Worm (Caenorhabditis elegans) whole organism, L4 larva: ENCODE data around the gene skih-2.
"Not testable (repeated sequence)": the region's sequence is repeated elsewhere in the genome, so short reads cannot be mapped to it uniquely, and the experiment has no call there.

Experiments used
- D1046.2 ChIP-seq: fragments of 200-800 bp; sonication (Bioruptor generic); IDR thresholded peaks from 2 replicates; pipeline ENCODE4 v1.3.6; 2022; ENCODE audit warnings: missing genetic modification characterization, missing compliant biosample characterization
- F10B5.3 ChIP-seq: sonication (generic microtip); optimal IDR thresholded peaks from 2 replicates; lab custom pipeline; 2016; ENCODE audit warnings: mild to moderate bottlenecking, missing genetic modification characterization, missing compliant biosample characterization
- F44E2.7 ChIP-seq: fragments of 200-800 bp; sonication (Bioruptor generic); IDR thresholded peaks from 2 replicates; pipeline ENCODE4 v2.1.2; 2022; ENCODE audit warnings: missing genetic modification characterization, missing compliant biosample characterization
- T26A8.4 ChIP-seq: fragments of 200-800 bp; sonication (Bioruptor generic); IDR thresholded peaks from 2 replicates; pipeline ENCODE4 v1.3.6; 2022; ENCODE audit warnings: missing genetic modification characterization, missing compliant biosample characterization
- Y105C5A.15 ChIP-seq: fragments of 200-800 bp; sonication (Bioruptor generic); IDR thresholded peaks from 2 replicates; pipeline ENCODE4 v1.3.6; 2022; ENCODE audit warnings: missing genetic modification characterization, missing compliant biosample characterization
- Y48G9A.11 ChIP-seq: fragments of 200-800 bp; sonication (Bioruptor generic); IDR thresholded peaks from 2 replicates; pipeline ENCODE4 v1.3.6; 2022; ENCODE audit warnings: missing genetic modification reagents, missing genetic modification characterization, missing compliant biosample characterization
- aha-1 ChIP-seq: fragments of 150-350 bp; peaks from one replicate; lab custom pipeline; 2014; ENCODE audit warnings: missing biosample characterization, missing genetic modification characterization
- arid-1 ChIP-seq: fragments of 200-800 bp; sonication (Bioruptor generic); conservative IDR thresholded peaks from 2 replicates; pipeline ENCODE4 v1.3.6; 2022; ENCODE audit warnings: missing genetic modification reagents, missing genetic modification characterization, missing compliant biosample characterization
- ceh-44 ChIP-seq: fragments of 200-800 bp; sonication (Bioruptor generic); IDR thresholded peaks from 2 replicates; pipeline ENCODE4 v1.3.6; 2022; ENCODE audit warnings: missing genetic modification reagents, missing genetic modification characterization, missing compliant biosample characterization
- ces-1 ChIP-seq: fragments of 150-350 bp; sonication (generic microtip); optimal IDR thresholded peaks from 4 replicates; lab custom pipeline; 2014; ENCODE audit warnings: missing biosample characterization, missing genetic modification reagents, missing genetic modification characterization
- daf-16 ChIP-seq, 3 experiments: sonication (generic microtip); optimal IDR thresholded peaks; 2 replicates each; lab custom pipeline; 2016 to 2017; ENCODE audit warnings: missing genetic modification characterization in 3 of 3, missing genetic modification reagents in 3 of 3, mild to moderate bottlenecking in 2 of 3, missing compliant biosample characterization in 2 of 3, missing biosample characterization in 1 of 3, moderate library complexity in 1 of 3
- dmd-9 ChIP-seq: fragments of 200-800 bp; sonication (Bioruptor generic); IDR thresholded peaks from 2 replicates; pipeline ENCODE4 v1.3.6; 2022; ENCODE audit warnings: missing genetic modification reagents, missing genetic modification characterization, missing compliant biosample characterization
- dpl-1 ChIP-seq: fragments of 150-350 bp; optimal IDR thresholded peaks from 2 replicates; lab custom pipeline; 2014; ENCODE audit warnings: missing biosample characterization, missing genetic modification reagents, missing genetic modification characterization
- dve-1 ChIP-seq: sonication (generic microtip); optimal IDR thresholded peaks from 2 replicates; lab custom pipeline; 2017; ENCODE audit warnings: antibody characterized with exemption, mild to moderate bottlenecking, missing genetic modification characterization, missing compliant biosample characterization; ENCODE audit not compliant: insufficient read depth
- gei-8 ChIP-seq: fragments of 200-800 bp; sonication (Bioruptor generic); optimal IDR thresholded peaks from 2 replicates; lab custom pipeline; 2018; ENCODE audit warnings: mild to moderate bottlenecking, missing genetic modification characterization, missing compliant biosample characterization
- hif-1 ChIP-seq, 2 experiments: sonication (generic microtip); optimal IDR thresholded peaks; 2 replicates each; lab custom pipeline; 2016 to 2017; ENCODE audit warnings: missing compliant biosample characterization in 2 of 2, missing genetic modification characterization in 2 of 2, missing genetic modification reagents in 2 of 2, missing genotype in 2 of 2, mild to moderate bottlenecking in 1 of 2
- hlh-30 ChIP-seq: sonication (generic microtip); optimal IDR thresholded peaks from 2 replicates; lab custom pipeline; 2017; ENCODE audit warnings: antibody characterized with exemption, mild to moderate bottlenecking, missing genetic modification characterization, missing compliant biosample characterization; ENCODE audit not compliant: insufficient read depth
- jun-1 ChIP-seq: fragments of 150-350 bp; optimal IDR thresholded peaks from 2 replicates; lab custom pipeline; 2014; ENCODE audit warnings: missing biosample characterization, missing genetic modification reagents, missing genetic modification characterization
- lin-1 ChIP-seq: fragments of 200-800 bp; sonication (Bioruptor generic); IDR thresholded peaks from 2 replicates; pipeline ENCODE4 v1.3.6; 2022; ENCODE audit warnings: missing genetic modification reagents, missing genetic modification characterization, missing compliant biosample characterization
- lin-13 ChIP-seq: fragments of 150-350 bp; optimal IDR thresholded peaks from 2 replicates; lab custom pipeline; 2014; ENCODE audit warnings: missing biosample characterization, missing genetic modification reagents, missing genetic modification characterization
- lin-29 ChIP-seq: fragments of 200-800 bp; sonication (Bioruptor generic); IDR thresholded peaks from 2 replicates; pipeline ENCODE4 v1.3.6; 2022; ENCODE audit warnings: missing genetic modification reagents, missing genetic modification characterization, missing compliant biosample characterization
- lir-3 ChIP-seq: sonication (generic microtip); optimal IDR thresholded peaks from 2 replicates; lab custom pipeline; 2016; ENCODE audit warnings: mild to moderate bottlenecking, missing genetic modification characterization, missing compliant biosample characterization
- lsy-2 ChIP-seq, 2 experiments: fragments of 150-350 bp in 1 of 2; sonication (generic microtip) in 1 of 2; optimal IDR thresholded peaks; 2 replicates each; lab custom pipeline; 2014 to 2017; ENCODE audit warnings: missing biosample characterization in 2 of 2, missing genetic modification characterization in 2 of 2
- madf-5 ChIP-seq, 2 experiments: fragments of 200-800 bp; sonication (Bioruptor generic); IDR thresholded peaks; 2 replicates each; pipeline ENCODE4 v1.3.6; 2022; ENCODE audit warnings: missing compliant biosample characterization in 2 of 2, missing genetic modification characterization in 2 of 2
- mdl-1 ChIP-seq, 2 experiments: fragments of 150-350 bp in 1 of 2; sonication (generic microtip) in 1 of 2; optimal IDR thresholded peaks; 2 replicates each; lab custom pipeline; 2014 to 2017; ENCODE audit warnings: missing biosample characterization in 2 of 2, missing genetic modification characterization in 2 of 2
- mep-1 ChIP-seq: fragments of 150-350 bp; sonication (generic microtip); optimal IDR thresholded peaks from 3 replicates; lab custom pipeline; 2014; ENCODE audit warnings: missing biosample characterization, missing genetic modification characterization
- mxl-2 ChIP-seq: fragments of 200-800 bp; sonication (Bioruptor generic); conservative IDR thresholded peaks from 2 replicates; pipeline ENCODE4 v1.3.6; 2022; ENCODE audit warnings: missing genetic modification reagents, missing genetic modification characterization, missing compliant biosample characterization
- mxl-3 ChIP-seq: fragments of 200-800 bp; sonication (Bioruptor generic); optimal IDR thresholded peaks from 2 replicates; lab custom pipeline; 2018; ENCODE audit warnings: mild to moderate bottlenecking, missing genetic modification characterization, missing compliant biosample characterization
- nhr-10 ChIP-seq: fragments of 150-350 bp; optimal IDR thresholded peaks from 2 replicates; lab custom pipeline; 2014; ENCODE audit warnings: missing biosample characterization, missing genetic modification characterization
- nhr-102 ChIP-seq: sonication (generic microtip); optimal IDR thresholded peaks from 2 replicates; lab custom pipeline; 2016; ENCODE audit warnings: mild to moderate bottlenecking, missing genetic modification characterization, moderate library complexity, missing compliant biosample characterization
- nhr-28 ChIP-seq: fragments of 150-350 bp; optimal IDR thresholded peaks from 2 replicates; lab custom pipeline; 2014; ENCODE audit warnings: missing biosample characterization, missing genetic modification characterization
- nhr-41 ChIP-seq: fragments of 200-800 bp; sonication (Bioruptor generic); IDR thresholded peaks from 2 replicates; pipeline ENCODE4 v1.3.6; 2022; ENCODE audit warnings: missing genetic modification reagents, missing genetic modification characterization, missing compliant biosample characterization
- nhr-6 ChIP-seq: fragments of 150-350 bp; optimal IDR thresholded peaks from 2 replicates; lab custom pipeline; 2014; ENCODE audit warnings: missing biosample characterization, missing genetic modification characterization
- nhr-77 ChIP-seq: fragments of 150-350 bp; optimal IDR thresholded peaks from 2 replicates; lab custom pipeline; 2014; ENCODE audit warnings: missing biosample characterization, missing genetic modification characterization
- pha-4 ChIP-seq, 2 experiments: fragments of 150-350 bp in 1 of 2; fragments of 200-800 bp in 1 of 2; sonication (Bioruptor generic) in 1 of 2; IDR thresholded peaks in 1 of 2; optimal IDR thresholded peaks in 1 of 2; 2 replicates each; pipeline versions ENCODE4 v1.3.6 to Lab custom; 2014 to 2022; ENCODE audit warnings: missing genetic modification characterization in 2 of 2, missing genetic modification reagents in 2 of 2, missing biosample characterization in 1 of 2, missing compliant biosample characterization in 1 of 2
- snpc-1.2 ChIP-seq: fragments of 200-800 bp; sonication (Bioruptor generic); IDR thresholded peaks from 2 replicates; pipeline ENCODE4 v1.3.6; 2022; ENCODE audit warnings: missing genetic modification reagents, missing genetic modification characterization, missing compliant biosample characterization
- spr-1 ChIP-seq: sonication (generic microtip); optimal IDR thresholded peaks from 2 replicates; lab custom pipeline; 2016; ENCODE audit warnings: mild to moderate bottlenecking, missing genetic modification characterization, missing compliant biosample characterization
- unc-130 ChIP-seq: sonication (generic microtip); optimal IDR thresholded peaks from 2 replicates; lab custom pipeline; 2016; ENCODE audit warnings: missing genetic modification reagents, missing genetic modification characterization, missing compliant biosample characterization
- unc-62 ChIP-seq, 3 experiments: fragments of 150-350 bp in 1 of 3; sonication (generic microtip); optimal IDR thresholded peaks in 2 of 3; peaks in 1 of 3; 1 replicate in 1 of 3; 2 replicates in 2 of 3; lab custom pipeline; 2014 to 2017; ENCODE audit warnings: missing biosample characterization in 3 of 3, missing genetic modification characterization in 3 of 3, missing genetic modification reagents in 3 of 3, missing genotype in 1 of 3
- zfp-3 ChIP-seq: fragments of 200-800 bp; sonication (Bioruptor generic); conservative IDR thresholded peaks from 2 replicates; pipeline ENCODE4 v1.3.6; 2022; ENCODE audit warnings: missing genetic modification reagents, missing genetic modification characterization, missing compliant biosample characterization

skih-2 gene

DNA sequence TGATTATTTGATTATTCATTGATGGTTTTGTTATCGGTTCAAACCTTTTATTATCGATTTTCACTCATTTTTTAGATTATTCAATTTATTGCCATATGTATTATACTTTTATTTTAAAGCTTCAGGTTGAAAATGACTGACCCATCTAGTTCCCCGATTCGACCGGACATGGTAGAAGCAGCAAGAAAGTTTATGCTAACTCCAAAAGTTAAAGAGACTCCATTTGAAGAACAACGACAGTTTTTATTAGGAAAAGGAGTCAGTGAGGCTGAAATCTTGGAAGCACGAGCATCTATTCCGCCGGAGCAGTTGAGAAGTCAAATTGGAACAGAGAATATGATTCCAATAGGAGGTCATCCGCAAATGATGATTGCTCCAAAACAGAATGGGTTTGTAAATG lies 40.8 kb upstream of the skih-2 start, which contains the start of gene prx-14 (continued):
- no peak for TF ChIP-seq nhr-41 (GFP tag; lab: Robert Waterston, UW)
- no peak for TF ChIP-seq ceh-44
- TF ChIP-seq gei-8 (GFP tag; lab: Kevin White, UChicago): no peak
- TF ChIP-seq lir-3: no peak
- no peak for TF ChIP-seq nhr-10 (tag; lab: Kevin White, UChicago)
- 0 out of 2 replicates have a peak, but pooled peaks have one; percentile 61 for TF ChIP-seq zfp-3 (GFP tag; lab: Robert Waterston, UW)
- peak; percentile 5 for TF ChIP-seq dve-1 (tag; lab: Kevin White, UChicago)
- no peak for TF ChIP-seq Y105C5A.15 (GFP tag; lab: Robert Waterston, UW)

DNA sequence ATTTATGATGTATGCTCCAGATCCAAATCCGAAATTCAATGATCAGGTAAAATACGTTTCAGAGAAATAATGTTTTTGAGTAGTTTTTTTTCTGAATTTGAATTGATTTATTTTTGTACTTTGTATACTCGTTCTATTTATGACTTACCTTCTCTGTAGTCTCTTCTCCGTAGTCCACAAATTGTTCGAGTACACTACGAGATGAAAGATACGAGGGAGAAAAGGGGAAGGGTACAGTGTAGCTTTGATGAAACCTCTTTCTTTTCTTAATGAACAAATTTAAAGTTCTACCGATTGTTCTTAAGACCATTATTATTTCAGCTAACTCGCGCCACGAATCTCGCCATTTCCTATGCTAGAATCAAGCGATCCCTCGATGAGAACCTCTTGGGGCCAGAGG lies 37.9 kb upstream of the skih-2 start:
- TF ChIP-seq F44E2.7 (GFP tag; lab: Robert Waterston, UW) (no peak), dve-1 (tag; lab: Kevin White, UChicago) (peak; percentile 30), ces-1 (GFP tag; lab: Kevin White, UChicago) (no peak), nhr-28 (tag; lab: Kevin White, UChicago) (peak; percentile 99), nhr-6 (tag; lab: Kevin White, UChicago) (no peak), aha-1 (tag; lab: Kevin White, UChicago) (peak; percentile 78), daf-16 (GFP tag; optimal IDR thresholded peaks at IDR 0.05; lab: Kevin White, UChicago) (no peak), daf-16 (tag; optimal IDR thresholded peaks at IDR 0.05; lab: Kevin White, UChicago) (peak; percentile 41), lsy-2 (tag; optimal IDR thresholded peaks at IDR 0.05; lab: Kevin White, UChicago) (peak in 1 of 2 experiments; percentile 3), nhr-77 (peak; percentile 27), dpl-1 (GFP tag; lab: Kevin White, UChicago) (no peak), unc-62 (GFP tag; optimal IDR thresholded peaks at IDR 0.05 in 1 of 2; lab: Kevin White, UChicago) (peak in 1 of 2 experiments; percentile 67), unc-62 (tag; optimal IDR thresholded peaks at IDR 0.05; lab: Kevin White, UChicago) (no peak)
- TF ChIP-seq, all 104 proteins: peak for 7

DNA sequence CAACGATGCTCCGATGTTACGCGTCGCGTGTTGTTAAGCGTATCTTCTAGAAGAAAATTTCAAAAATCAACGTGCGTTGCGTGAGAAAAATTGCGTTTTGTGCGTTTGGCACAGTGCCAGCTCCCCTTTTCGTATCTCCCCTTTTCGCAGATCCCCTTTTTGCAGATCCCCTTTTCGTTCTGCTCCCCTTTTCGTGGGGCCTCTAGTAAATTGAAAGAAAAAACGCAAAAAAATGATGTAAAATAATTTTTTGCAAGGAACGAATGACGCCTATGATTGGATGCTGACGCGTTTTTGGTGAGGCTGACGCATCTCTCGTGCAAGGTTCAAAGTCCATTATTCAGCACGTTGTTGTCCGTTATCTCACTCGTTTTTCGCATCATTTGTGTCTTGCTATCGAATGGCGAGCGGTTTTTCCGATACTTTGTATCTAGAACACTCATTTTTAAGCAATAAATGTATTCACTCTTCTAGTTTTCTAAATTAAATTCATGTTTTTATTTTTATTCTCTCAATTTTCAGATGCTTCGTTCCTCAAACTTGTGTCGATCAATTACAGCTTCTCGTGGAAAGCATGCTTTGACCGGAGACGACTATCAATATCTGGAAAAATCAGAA lies 37.1 kb upstream of the skih-2 start, which contains the start of gene cpt-2:
cpt-2 (plus strand) TSS at position 523 of the 618 bp plus-strand sequence.
- TF ChIP-seq unc-130 (GFP tag; lab: Kevin White, UChicago) (peak; percentile 46), nhr-6 (tag; lab: Kevin White, UChicago) (peak; percentile 25), pha-4 (GFP tag; IDR thresholded peaks at IDR 0.05; lab: Robert Waterston, UW) (peak; percentile 75; the same call in 1 of the 2 replicates), lin-13 (GFP tag; lab: Kevin White, UChicago) (peak; percentile 57), T26A8.4 (GFP tag; lab: Robert Waterston, UW) (peak; percentile 93), nhr-102 (tag; lab: Kevin White, UChicago) (peak; percentile 70), mep-1 (tag; lab: Kevin White, UChicago) (peak; percentile 86), mxl-2 (peak; percentile 60; the same call in 1 of the 2 replicates), hlh-30 (tag; lab: Kevin White, UChicago) (peak; percentile 70), nhr-28 (tag; lab: Kevin White, UChicago) (peak; percentile 96), arid-1 (peak; percentile 90), nhr-41 (GFP tag; lab: Robert Waterston, UW) (peak; percentile 45; the same call in 1 of the 2 replicates), snpc-1.2 (GFP tag; lab: Robert Waterston, UW) (peak; percentile 82), dmd-9 (GFP tag; lab: Robert Waterston, UW) (peak; percentile 91), madf-5 (GFP tag; IDR thresholded peaks at IDR 0.05; lab: Robert Waterston, UW) (0 out of 4 replicates have a peak, but pooled peaks of 1 of the 2 experiments have one; percentile 58), jun-1 (tag; lab: Kevin White, UChicago) (peak; percentile 40), daf-16 (GFP tag; optimal IDR thresholded peaks at IDR 0.05; lab: Kevin White, UChicago) (peak; percentile 13 to 73), daf-16 (tag; optimal IDR thresholded peaks at IDR 0.05; lab: Kevin White, UChicago) (peak; percentile 77), unc-62 (GFP tag; optimal IDR thresholded peaks at IDR 0.05 in 1 of 2; lab: Kevin White, UChicago) (peak in 1 of 2 experiments; percentile 97), spr-1 (tag; lab: Kevin White, UChicago) (peak; percentile 65), lin-1 (GFP tag; lab: Robert Waterston, UW) (peak; percentile 77), D1046.2 (0 out of 2 replicates have a peak, but pooled peaks have one; percentile 51), hif-1 (tag; optimal IDR thresholded peaks at IDR 0.05; lab: Kevin White, UChicago) (peak in 1 of 2 experiments; percentile 57), lsy-2 (tag; optimal IDR thresholded peaks at IDR 0.05; lab: Kevin White, UChicago) (peak; percentile 49 to 92), lin-29 (GFP tag; lab: Robert Waterston, UW) (peak; percentile 79), nhr-77 (peak; percentile 91), mdl-1 (tag; optimal IDR thresholded peaks at IDR 0.05; lab: Kevin White, UChicago) (peak; percentile 5 to 77), ceh-44 (peak; percentile 86), Y48G9A.11 (GFP tag; lab: Robert Waterston, UW) (peak; percentile 90), mxl-3 (GFP tag; lab: Kevin White, UChicago) (peak; percentile 90), zfp-3 (GFP tag; lab: Robert Waterston, UW) (peak; percentile 80), F10B5.3 (tag; lab: Kevin White, UChicago) (peak; percentile 43)
- not testable (repeated sequence) for TF ChIP-seq pha-4, unc-62 (tag; optimal IDR thresholded peaks at IDR 0.05; lab: Kevin White, UChicago)
